Fruit fly (Drosophila melanogaster) whole organism, wandering third instar larva: Measurements from ENCODE around the gene Myo28B1.
A peak's percentile ranks its signal among the peaks of the same experiment; 100 is the strongest.

Experiments used
- CG32264 ChIP-seq: fragments of 200-800 bp; sonication (Bioruptor generic); optimal IDR thresholded peaks from 2 replicates; lab custom pipeline; 2016; ENCODE audit warnings: missing biosample characterization, missing genetic modification characterization
- Dfd ChIP-seq: fragments of >200 bp; optimal IDR thresholded peaks from 2 replicates; lab custom pipeline; 2017; ENCODE audit warnings: missing biosample characterization, missing genetic modification characterization
- Dif ChIP-seq: fragments of 200-275, 200-300 bp; sonication (Bioruptor generic); optimal IDR thresholded peaks from 2 replicates; lab custom pipeline; 2018; ENCODE audit warnings: missing biosample characterization, missing genetic modification characterization; ENCODE audit not compliant: partially characterized antibody
- GATAd ChIP-seq: sonication (Bioruptor generic); optimal IDR thresholded peaks from 2 replicates; lab custom pipeline; 2016; ENCODE audit warnings: missing biosample characterization, missing genetic modification characterization
- HLH106 ChIP-seq: fragments of 200-800 bp; optimal IDR thresholded peaks from 3 replicates; lab custom pipeline; 2019; ENCODE audit warnings: missing biosample characterization, mild to moderate bottlenecking, missing genetic modification characterization, moderate library complexity
- Hnf4 ChIP-seq: fragments of 200-800 bp; sonication (Bioruptor generic); optimal IDR thresholded peaks from 2 replicates; lab custom pipeline; 2016; ENCODE audit warnings: missing biosample characterization, mild to moderate bottlenecking, missing genetic modification characterization
- Hr78 ChIP-seq: fragments of >200 bp; optimal IDR thresholded peaks from 2 replicates; lab custom pipeline; 2017; ENCODE audit warnings: missing biosample characterization, missing genetic modification characterization
- Hr83 ChIP-seq: fragments of 200-300 bp; sonication (Bioruptor generic); optimal IDR thresholded peaks from 2 replicates; lab custom pipeline; 2016; ENCODE audit warnings: missing biosample characterization, mild to moderate bottlenecking, missing genetic modification characterization, moderate library complexity; ENCODE audit not compliant: poor library complexity, severe bottlenecking
- Jra ChIP-seq: sonication (Bioruptor generic); optimal IDR thresholded peaks from 2 replicates; lab custom pipeline; 2016; ENCODE audit warnings: missing biosample characterization, missing genetic modification characterization
- Mio ChIP-seq: sonication (Bioruptor generic); optimal IDR thresholded peaks from 2 replicates; lab custom pipeline; 2016; ENCODE audit warnings: missing biosample characterization, missing genetic modification characterization
- Myc ChIP-seq: fragments of >200 bp; optimal IDR thresholded peaks from 2 replicates; lab custom pipeline; 2017
- N ChIP-seq: fragments of >200 bp; optimal IDR thresholded peaks from 2 replicates; lab custom pipeline; 2018; ENCODE audit warnings: missing biosample characterization, missing external identifiers, missing genetic modification characterization
- OdsH ChIP-seq: fragments of 200-800 bp; sonication (Bioruptor generic); optimal IDR thresholded peaks from 2 replicates; lab custom pipeline; 2016; ENCODE audit warnings: missing biosample characterization, mild to moderate bottlenecking, missing genetic modification characterization
- Rel ChIP-seq, 2 experiments: fragments of 200-800 bp; sonication (Bioruptor generic) in 1 of 2; optimal IDR thresholded peaks; 2 replicates in 1 of 2; 3 replicates in 1 of 2; lab custom pipeline; 2016 to 2019; ENCODE audit warnings: mild to moderate bottlenecking in 2 of 2, missing biosample characterization in 2 of 2, missing genetic modification characterization in 2 of 2, moderate library complexity in 1 of 2
- Sp1 ChIP-seq: fragments of 200-800 bp; sonication (Bioruptor generic); optimal IDR thresholded peaks from 3 replicates; lab custom pipeline; 2019; ENCODE audit warnings: missing biosample characterization, mild to moderate bottlenecking, missing genetic modification characterization, moderate library complexity
- Vsx2 ChIP-seq: fragments of 200-300, 225-300 bp; sonication (Bioruptor generic); optimal IDR thresholded peaks from 2 replicates; lab custom pipeline; 2018; ENCODE audit warnings: missing biosample characterization, missing genetic modification characterization; ENCODE audit not compliant: partially characterized antibody
- br ChIP-seq: fragments of 200-800 bp; sonication (Bioruptor generic); optimal IDR thresholded peaks from 2 replicates; lab custom pipeline; 2016; ENCODE audit warnings: missing biosample characterization, missing genetic modification characterization
- brk ChIP-seq: fragments of 200-800 bp; sonication (Bioruptor generic); optimal IDR thresholded peaks from 2 replicates; lab custom pipeline; 2016; ENCODE audit warnings: missing biosample characterization, mild to moderate bottlenecking, missing genetic modification characterization
- dl ChIP-seq, 2 experiments: fragments of 175-275, 200-275 bp in 1 of 2; fragments of 200-275 bp in 1 of 2; sonication (Bioruptor generic); optimal IDR thresholded peaks; lab custom pipeline; 2018; ENCODE audit warnings: mild to moderate bottlenecking in 2 of 2, missing biosample characterization in 2 of 2, missing genetic modification characterization in 2 of 2, moderate library complexity in 2 of 2; ENCODE audit not compliant: partially characterized antibody in 2 of 2, insufficient read depth in 1 of 2
- dmrt93B ChIP-seq: fragments of 200-800 bp; sonication (Bioruptor generic); optimal IDR thresholded peaks from 2 replicates; lab custom pipeline; 2018; ENCODE audit warnings: missing biosample characterization, mild to moderate bottlenecking, missing genetic modification characterization
- dsf ChIP-seq: sonication (Bioruptor generic); optimal IDR thresholded peaks from 2 replicates; lab custom pipeline; 2016; ENCODE audit warnings: missing biosample characterization, missing genetic modification characterization, borderline replicate concordance
- foxo ChIP-seq, 2 experiments: fragments of 200-800 bp; sonication (Bioruptor generic); optimal IDR thresholded peaks; 2 replicates in 1 of 2; 3 replicates in 1 of 2; lab custom pipeline; 2016 to 2017; ENCODE audit warnings: missing biosample characterization in 2 of 2, missing genetic modification characterization in 2 of 2
- h ChIP-seq: fragments of 200-800 bp; sonication (Bioruptor generic); optimal IDR thresholded peaks from 3 replicates; lab custom pipeline; 2016; ENCODE audit warnings: missing biosample characterization, mild to moderate bottlenecking, missing genetic modification characterization
- jim ChIP-seq: fragments of 175-275, 200-325 bp; sonication (Bioruptor generic); optimal IDR thresholded peaks from 2 replicates; lab custom pipeline; 2016; ENCODE audit warnings: missing biosample characterization, mild to moderate bottlenecking, missing genetic modification characterization
- lola ChIP-seq: fragments of >200 bp; optimal IDR thresholded peaks from 2 replicates; lab custom pipeline; 2017; ENCODE audit warnings: missing biosample characterization, missing genetic modification characterization
- pan ChIP-seq: fragments of >200 bp; optimal IDR thresholded peaks from 2 replicates; lab custom pipeline; 2017
- psq ChIP-seq: fragments of 200-800 bp; sonication (Bioruptor generic); optimal IDR thresholded peaks from 3 replicates; lab custom pipeline; 2017; ENCODE audit warnings: missing biosample characterization, mild to moderate bottlenecking, missing genetic modification characterization, moderate library complexity
- rgr ChIP-seq: fragments of 200-800 bp; sonication (Bioruptor generic); optimal IDR thresholded peaks from 3 replicates; lab custom pipeline; 2016; ENCODE audit warnings: missing biosample characterization, mild to moderate bottlenecking, missing genetic modification characterization
- sage ChIP-seq: fragments of 200-800 bp; sonication (Bioruptor generic); optimal IDR thresholded peaks from 2 replicates; lab custom pipeline; 2016; ENCODE audit warnings: missing biosample characterization, mild to moderate bottlenecking, missing genetic modification characterization
- woc ChIP-seq: sonication (Bioruptor generic); optimal IDR thresholded peaks from 2 replicates; lab custom pipeline; 2016; ENCODE audit warnings: missing biosample characterization, mild to moderate bottlenecking, missing genetic modification characterization

Myo28B1 gene

dm6 chr2L:7675028-7675749 is 9.3 kb downstream of the Myo28B1 start, which contains the start of gene Slob:
Gene Slob (minus strand): TSS chr2L:7675078.
- TF ChIP-seq Dif (GFP tag; lab: Kevin White, UChicago) (no peak), Hr78 (GFP tag; lab: Kevin White, UChicago) (no peak), OdsH (no peak), Sp1 (GFP tag; lab: Kevin White, UChicago) (no peak), lola (no peak), sage (GFP tag; lab: Kevin White, UChicago) (no peak), dl (GFP tag; optimal IDR thresholded peaks at IDR 0.05; lab: Kevin White, UChicago; ENCODE audit: insufficient read depth in 1 of 2, partially characterized antibody in 2 of 2) (no peak), dmrt93B (GFP tag; lab: Kevin White, UChicago) (no peak)
- TF ChIP-seq, all 38 proteins: peak for 0

DNA sequence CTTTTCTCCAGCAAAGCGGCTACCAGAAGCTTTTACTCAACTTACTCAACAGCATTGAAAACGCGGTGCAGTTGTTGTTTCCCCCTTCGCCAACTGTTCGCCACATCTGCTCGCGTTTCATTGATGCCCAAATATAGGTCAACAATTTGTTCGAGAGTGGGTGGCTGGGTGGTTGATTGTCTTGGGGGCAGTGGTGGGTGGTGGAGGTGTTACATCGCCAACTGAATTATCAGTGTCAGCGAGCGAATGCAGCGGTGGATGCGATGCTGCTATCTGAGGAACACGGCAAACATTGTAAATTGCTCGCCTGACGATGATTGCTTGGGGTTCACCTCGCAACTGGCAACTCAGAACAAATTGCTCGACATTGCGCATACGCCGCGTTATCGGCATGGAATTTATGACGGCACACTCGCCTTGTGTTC is 9.9 kb downstream of the Myo28B1 start:
- TF ChIP-seq Rel (GFP tag; optimal IDR thresholded peaks at IDR 0.05; lab: Kevin White, UChicago), result no peak
- TF ChIP-seq Rel (tag; optimal IDR thresholded peaks at IDR 0.05; lab: Kevin White, UChicago), result peak; percentile 82
- TF ChIP-seq N, result no peak
- TF ChIP-seq, all 38 proteins: peak for 1

- no peak for TF ChIP-seq woc
- TF ChIP-seq Rel (GFP tag; optimal IDR thresholded peaks at IDR 0.05; lab: Kevin White, UChicago), result no peak
- TF ChIP-seq Rel (tag; optimal IDR thresholded peaks at IDR 0.05; lab: Kevin White, UChicago), result peak; percentile 43
Observed at dm6 chr2L:7676982-7677381, 11.1 kb downstream of the Myo28B1 start.

- TF ChIP-seq Rel (GFP tag; optimal IDR thresholded peaks at IDR 0.05; lab: Kevin White, UChicago) (no peak), Rel (tag; optimal IDR thresholded peaks at IDR 0.05; lab: Kevin White, UChicago) (peak; percentile 99), N (no peak), dsf (no peak), Hnf4 (GFP tag; lab: Kevin White, UChicago) (no peak), psq (GFP tag; lab: Kevin White, UChicago) (no peak), GATAd (GFP tag; lab: Kevin White, UChicago) (no peak), dmrt93B (GFP tag; lab: Kevin White, UChicago) (no peak), br (peak; percentile 15), rgr (GFP tag; lab: Kevin White, UChicago) (peak; percentile 43), Myc (lab: Kevin White, UChicago) (no peak), lola (no peak), Sp1 (GFP tag; lab: Kevin White, UChicago) (no peak), h (GFP tag; lab: Kevin White, UChicago) (peak; percentile 46), Hr78 (GFP tag; lab: Kevin White, UChicago) (no peak), Dif (GFP tag; lab: Kevin White, UChicago) (peak; percentile 26), Dfd (GFP tag; lab: Kevin White, UChicago) (no peak), Mio (GFP tag; lab: Kevin White, UChicago) (no peak), CG32264 (GFP tag; lab: Kevin White, UChicago) (no peak), Vsx2 (GFP tag; lab: Kevin White, UChicago) (peak; percentile 87), pan (lab: Kevin White, UChicago) (no peak), jim (GFP tag; lab: Kevin White, UChicago) (no peak), HLH106 (tag; lab: Kevin White, UChicago) (no peak), brk (GFP tag; lab: Kevin White, UChicago) (no peak), foxo (GFP tag; optimal IDR thresholded peaks at IDR 0.05; lab: Kevin White, UChicago) (no peak), Hr83 (GFP tag; lab: Kevin White, UChicago) (peak; percentile 19), Jra (GFP tag; lab: Kevin White, UChicago) (peak; percentile 32)
- TF ChIP-seq, all 38 proteins: peak for 8
Observed at dm6 chr2L:7678095-7678784, 12.4 kb downstream of the Myo28B1 start.
